Fruit fly (Drosophila melanogaster) whole organism, embryonic: Measurements from ENCODE around the gene holn1.
A peak's percentile ranks its signal among the peaks of the same experiment; 100 is the strongest.

Experiments
- CG10565 ChIP-seq: fragments of 200-800 bp; sonication (Bioruptor generic); optimal IDR thresholded peaks from 3 replicates; lab custom pipeline; 2016; ENCODE audit warnings: missing biosample characterization, mild to moderate bottlenecking, missing genetic modification characterization
- CG13424 ChIP-seq: fragments of 200-800 bp; sonication (Bioruptor generic); optimal IDR thresholded peaks from 2 replicates; lab custom pipeline; 2019; ENCODE audit warnings: missing biosample characterization, mild to moderate bottlenecking, missing genetic modification characterization, moderate library complexity
- CG17361 ChIP-seq: fragments of 200-800 bp; sonication (Bioruptor generic); IDR thresholded peaks from 3 replicates; pipeline ENCODE4 v1.3.6; 2022; ENCODE audit warnings: missing biosample characterization, missing genetic modification characterization
- CG2120 ChIP-seq: fragments of 200-800 bp; sonication (Bioruptor generic); optimal IDR thresholded peaks from 3 replicates; lab custom pipeline; 2016; ENCODE audit warnings: missing biosample characterization, missing genetic modification characterization
- CG3065 ChIP-seq: fragments of 200-800 bp; sonication (Bioruptor generic); optimal IDR thresholded peaks from 2 replicates; lab custom pipeline; 2016; ENCODE audit warnings: missing biosample characterization, missing genetic modification characterization
- Dp ChIP-seq: fragments of 200-800 bp; sonication (Bioruptor generic); optimal IDR thresholded peaks from 2 replicates; lab custom pipeline; 2018; ENCODE audit warnings: missing biosample characterization, mild to moderate bottlenecking, missing genetic modification characterization, moderate library complexity
- Drgx ChIP-seq: fragments of 200-800 bp; sonication (Bioruptor generic); IDR thresholded peaks from 2 replicates; pipeline ENCODE4 v1.3.6; 2022; ENCODE audit warnings: missing biosample characterization, missing genetic modification characterization
- esg ChIP-seq: fragments of 200-800 bp; sonication (Bioruptor generic); conservative IDR thresholded peaks from 2 replicates; pipeline ENCODE4 v1.3.6; 2022; ENCODE audit warnings: missing biosample characterization, missing genetic modification characterization
- ftz-f1 ChIP-seq: fragments of 200-800 bp; sonication (Bioruptor generic); optimal IDR thresholded peaks from 2 replicates; lab custom pipeline; 2016; ENCODE audit warnings: missing biosample characterization, missing genetic modification characterization
- phol ChIP-seq: fragments of 200-800 bp; sonication (Bioruptor generic); optimal IDR thresholded peaks from 3 replicates; lab custom pipeline; 2018; ENCODE audit warnings: missing biosample characterization, mild to moderate bottlenecking, missing genetic modification characterization, moderate library complexity
- prd ChIP-seq, 3 experiments: fragments of >200 bp in 2 of 3; fragments of 200-800 bp in 1 of 3; sonication (Bioruptor generic) in 1 of 3; optimal IDR thresholded peaks in 2 of 3; IDR thresholded peaks in 1 of 3; 2 replicates in 2 of 3; 3 replicates in 1 of 3; pipeline versions ENCODE4 v1.3.6 to Lab custom; 2017 to 2022; ENCODE audit warnings: missing biosample characterization in 1 of 3, missing genetic modification characterization in 1 of 3
- so ChIP-seq: fragments of 200-800 bp; sonication (Bioruptor generic); IDR thresholded peaks from 3 replicates; pipeline ENCODE4 v1.3.6; 2022; ENCODE audit warnings: missing biosample characterization, missing genetic modification characterization
- tx ChIP-seq: fragments of 200-800 bp; sonication (Bioruptor generic); optimal IDR thresholded peaks from 2 replicates; lab custom pipeline; 2016; ENCODE audit warnings: missing biosample characterization, missing genetic modification characterization
- unc-4 ChIP-seq: fragments of 200-800 bp; sonication (Bioruptor generic); IDR thresholded peaks from 2 replicates; pipeline ENCODE4 v1.3.6; 2022; ENCODE audit warnings: missing biosample characterization, missing genetic modification characterization; ENCODE audit not compliant: partially characterized antibody

The holn1 gene

DNA sequence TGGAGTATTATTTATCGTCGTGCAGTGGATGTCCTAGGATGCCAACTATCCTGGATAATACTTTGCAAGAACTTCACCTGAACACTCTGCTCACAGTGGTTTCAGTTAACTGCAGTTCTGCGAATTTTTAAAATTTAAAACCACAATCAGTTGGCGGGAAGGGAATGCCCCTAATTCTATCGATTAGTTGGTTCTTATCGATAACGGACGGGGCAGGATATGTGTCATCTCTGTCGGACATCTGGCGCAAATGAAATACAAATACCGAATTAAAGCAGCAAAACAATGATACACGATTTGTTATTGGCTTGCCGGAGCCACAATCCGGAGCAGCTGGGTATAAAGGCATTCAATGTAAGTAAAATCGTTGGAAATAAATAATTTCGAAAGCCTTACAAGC lies 47.3 kb downstream of the holn1 start, which contains the start of gene Grip75 (continued):
- peak; percentile 95 for TF ChIP-seq Dp (GFP tag; lab: Kevin White, UChicago)
- TF ChIP-seq tx (GFP tag; lab: Kevin White, UChicago), result no peak
- no peak for TF ChIP-seq CG13424 (tag; lab: Kevin White, UChicago)
- no peak for TF ChIP-seq CG10565
- TF ChIP-seq phol, result no peak
- TF ChIP-seq esg (GFP tag; lab: Robert Waterston, UW), result no peak
- no peak for TF ChIP-seq CG2120 (GFP tag; lab: Kevin White, UChicago)
- TF ChIP-seq so (GFP tag; lab: Robert Waterston, UW), result no peak
- no peak for TF ChIP-seq prd (optimal IDR thresholded peaks at IDR 0.05; lab: Kevin White, UChicago)
- TF ChIP-seq prd (GFP tag; IDR thresholded peaks at IDR 0.05; lab: Robert Waterston, UW), result no peak
- TF ChIP-seq unc-4 (GFP tag; lab: Robert Waterston, UW), result peak; percentile 55; the same call in 1 of the 2 replicates
- no peak for TF ChIP-seq CG3065 (GFP tag; lab: Kevin White, UChicago)
- TF ChIP-seq Drgx (GFP tag; lab: Robert Waterston, UW), result no peak
- TF ChIP-seq CG17361 (GFP tag; lab: Robert Waterston, UW), result no peak
- TF ChIP-seq ftz-f1 (GFP tag; lab: Kevin White, UChicago), result no peak
